Worm (Caenorhabditis elegans) whole organism, L2 larva: Measurements from ENCODE around the gene gcy-14.

Source experiments
- ZK546.5 ChIP-seq: sonication (generic microtip); optimal IDR thresholded peaks from 2 replicates; lab custom pipeline; 2017; ENCODE audit warnings: missing biosample characterization, missing genetic modification characterization
- alr-1 ChIP-seq: fragments of 150-350 bp; optimal IDR thresholded peaks from 2 replicates; lab custom pipeline; 2014; ENCODE audit warnings: missing biosample characterization, missing genetic modification characterization
- ama-1 ChIP-seq: fragments of 150-350 bp; optimal IDR thresholded peaks from 2 replicates; lab custom pipeline; 2018; ENCODE audit warnings: inconsistent platforms
- egl-27 ChIP-seq: sonication (generic microtip); optimal IDR thresholded peaks from 3 replicates; lab custom pipeline; 2017; ENCODE audit warnings: missing biosample characterization, missing genetic modification reagents, missing genetic modification characterization
- lin-11 ChIP-seq: fragments of 150-350 bp; sonication (generic microtip); optimal IDR thresholded peaks from 2 replicates; lab custom pipeline; 2014; ENCODE audit warnings: missing biosample characterization, missing genetic modification characterization, inconsistent platforms, mixed read lengths
- lin-39 ChIP-seq: fragments of 150-350 bp; optimal IDR thresholded peaks from 2 replicates; lab custom pipeline; 2014; ENCODE audit warnings: missing biosample characterization, missing genetic modification reagents, missing genetic modification characterization
- nhr-12 ChIP-seq: fragments of 150-350 bp; optimal IDR thresholded peaks from 2 replicates; lab custom pipeline; 2014; ENCODE audit warnings: missing biosample characterization, missing genetic modification characterization
- nhr-23 ChIP-seq: fragments of 150-350 bp; optimal IDR thresholded peaks from 2 replicates; lab custom pipeline; 2014; ENCODE audit warnings: missing biosample characterization, missing genetic modification reagents, missing genetic modification characterization
- nhr-237 ChIP-seq: fragments of 150-350 bp; optimal IDR thresholded peaks from 2 replicates; lab custom pipeline; 2014; ENCODE audit warnings: missing biosample characterization, missing genetic modification characterization
- sma-3 ChIP-seq: sonication (generic microtip); optimal IDR thresholded peaks from 2 replicates; lab custom pipeline; 2016; ENCODE audit warnings: missing genetic modification reagents, missing genetic modification characterization, missing compliant biosample characterization
- unc-62 ChIP-seq: fragments of 150-350 bp; optimal IDR thresholded peaks from 2 replicates; lab custom pipeline; 2014; ENCODE audit warnings: missing biosample characterization, missing genetic modification reagents, missing genetic modification characterization

DNA sequence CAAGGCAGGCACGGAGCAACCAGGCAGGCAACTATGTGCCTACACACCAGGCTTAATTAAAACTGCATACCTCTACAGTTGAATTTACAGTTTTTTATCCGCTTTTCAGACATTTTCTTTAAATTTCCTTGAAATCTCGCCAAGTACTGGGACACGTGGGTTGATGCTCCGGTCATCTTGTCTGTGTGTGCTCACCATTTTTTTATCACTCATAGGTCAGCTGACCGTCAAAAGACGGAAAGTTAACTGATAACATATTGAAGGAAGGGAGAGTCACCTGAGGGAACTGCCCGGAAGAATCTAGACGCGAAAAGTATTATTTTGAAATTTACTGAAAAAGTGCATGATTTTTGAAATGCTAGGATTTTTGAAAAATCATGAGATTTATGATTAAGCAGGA is 17.6 kb downstream of the gcy-14 start:
- TF ChIP-seq sma-3 (GFP tag; lab: Kevin White, UChicago) (no peak), nhr-12 (no peak), ZK546.5 (tag; lab: Kevin White, UChicago) (no peak), unc-62 (GFP tag; lab: Kevin White, UChicago) (no peak), nhr-237 (tag; lab: Kevin White, UChicago) (no peak), egl-27 (tag; lab: Kevin White, UChicago) (no peak), ama-1 (lab: Kevin White, UChicago) (no peak), nhr-23 (no peak), lin-39 (tag; lab: Kevin White, UChicago) (no peak), alr-1 (tag; lab: Kevin White, UChicago) (no peak), lin-11 (tag; lab: Kevin White, UChicago) (no peak)
